Fruit fly (Drosophila melanogaster) whole organism, embryonic: Measurements from ENCODE around the gene gcm.

Experiments used
- Adf1 ChIP-seq: fragments of 200-800 bp; sonication (Bioruptor generic); IDR thresholded peaks from 2 replicates; pipeline ENCODE4 v1.3.6; 2022; ENCODE audit warnings: missing biosample characterization, missing genetic modification characterization
- Antp ChIP-seq: fragments of 200-800 bp; sonication (Bioruptor generic); optimal IDR thresholded peaks from 3 replicates; lab custom pipeline; 2016; ENCODE audit warnings: missing biosample characterization, missing genetic modification characterization
- BtbVII ChIP-seq: fragments of 200-800 bp; sonication (Bioruptor generic); optimal IDR thresholded peaks from 3 replicates; lab custom pipeline; 2017; ENCODE audit warnings: missing biosample characterization, mild to moderate bottlenecking, missing genetic modification characterization
- CG13123 ChIP-seq: fragments of 200-800 bp; sonication (Bioruptor generic); optimal IDR thresholded peaks from 2 replicates; lab custom pipeline; 2016; ENCODE audit warnings: missing biosample characterization, missing genetic modification characterization
- CG15514 ChIP-seq: fragments of 200-800 bp; sonication (Bioruptor generic); optimal IDR thresholded peaks from 3 replicates; lab custom pipeline; 2017; ENCODE audit warnings: missing biosample characterization, missing genetic modification characterization, mild to moderate bottlenecking, moderate library complexity, missing genetic modification reagents
- CG16815 ChIP-seq: fragments of 200-800 bp; sonication (Bioruptor generic); optimal IDR thresholded peaks from 3 replicates; lab custom pipeline; 2017; ENCODE audit warnings: missing biosample characterization, mild to moderate bottlenecking, missing genetic modification characterization
- CG17328 ChIP-seq: fragments of 200-800 bp; sonication (Bioruptor generic); IDR thresholded peaks from 2 replicates; pipeline ENCODE4 v1.3.6; 2022; ENCODE audit warnings: missing biosample characterization, missing genetic modification characterization
- CG18619 ChIP-seq: fragments of 200-800 bp; sonication (Bioruptor generic); optimal IDR thresholded peaks from 3 replicates; lab custom pipeline; 2017; ENCODE audit warnings: missing biosample characterization, mild to moderate bottlenecking, missing genetic modification characterization
- CG18764 ChIP-seq: fragments of 200-800 bp; sonication (Bioruptor generic); optimal IDR thresholded peaks from 3 replicates; lab custom pipeline; 2016; ENCODE audit warnings: missing biosample characterization, missing genetic modification characterization
- CG2202 ChIP-seq: fragments of 200-800 bp; sonication (Bioruptor generic); optimal IDR thresholded peaks from 2 replicates; lab custom pipeline; 2018; ENCODE audit warnings: missing biosample characterization, mild to moderate bottlenecking, missing genetic modification characterization
- CG31224 ChIP-seq: fragments of 200-800 bp; sonication (Bioruptor generic); IDR thresholded peaks from 2 replicates; pipeline ENCODE4 v1.3.6; 2022; ENCODE audit warnings: missing biosample characterization, missing genetic modification characterization
- CG31365 ChIP-seq: fragments of 200-800 bp; sonication (Bioruptor generic); optimal IDR thresholded peaks from 2 replicates; lab custom pipeline; 2018; ENCODE audit warnings: missing biosample characterization, mild to moderate bottlenecking, missing genetic modification characterization
- CG33213 ChIP-seq: fragments of 200-800 bp; sonication (Bioruptor generic); optimal IDR thresholded peaks from 3 replicates; lab custom pipeline; 2016; ENCODE audit warnings: missing biosample characterization, missing genetic modification characterization
- CG34376 ChIP-seq: fragments of 200-800 bp; sonication (Bioruptor generic); optimal IDR thresholded peaks from 2 replicates; lab custom pipeline; 2018; ENCODE audit warnings: missing biosample characterization, mild to moderate bottlenecking, missing genetic modification characterization
- CG4328 ChIP-seq: fragments of 200-800 bp; sonication (Bioruptor generic); optimal IDR thresholded peaks from 3 replicates; lab custom pipeline; 2017; ENCODE audit warnings: missing biosample characterization, missing genetic modification reagents, missing genetic modification characterization
- CG6175 ChIP-seq: fragments of 200-800 bp; sonication (Bioruptor generic); IDR thresholded peaks from 3 replicates; pipeline ENCODE4 v1.3.6; 2022; ENCODE audit warnings: missing biosample characterization, missing genetic modification characterization
- CG6689 ChIP-seq: fragments of 200-800 bp; sonication (Bioruptor generic); IDR thresholded peaks from 2 replicates; pipeline ENCODE4 v1.3.6; 2022; ENCODE audit warnings: missing biosample characterization, missing genetic modification characterization
- CG8089 ChIP-seq: fragments of 200-800 bp; sonication (Bioruptor generic); optimal IDR thresholded peaks from 3 replicates; lab custom pipeline; 2016; ENCODE audit warnings: missing biosample characterization, missing genetic modification characterization
- CG8388 ChIP-seq: fragments of 200-800 bp; sonication (Bioruptor generic); optimal IDR thresholded peaks from 2 replicates; lab custom pipeline; 2019; ENCODE audit warnings: missing biosample characterization, mild to moderate bottlenecking, missing genetic modification characterization, moderate library complexity
- CG8478 ChIP-seq: fragments of >200 bp; optimal IDR thresholded peaks from 2 replicates; lab custom pipeline; 2018
- Camta ChIP-seq: fragments of 200-800 bp; sonication (Bioruptor generic); optimal IDR thresholded peaks from 2 replicates; lab custom pipeline; 2016; ENCODE audit warnings: missing biosample characterization, missing genetic modification characterization
- Dad ChIP-seq: fragments of 200-800 bp; sonication (Bioruptor generic); optimal IDR thresholded peaks from 3 replicates; lab custom pipeline; 2016; ENCODE audit warnings: missing biosample characterization, missing genetic modification characterization
- Eip74EF ChIP-seq, 2 experiments: fragments of 200-800 bp in 1 of 2; fragments of >200 bp in 1 of 2; sonication (Bioruptor generic) in 1 of 2; optimal IDR thresholded peaks; 2 replicates each; lab custom pipeline; 2017 to 2019; ENCODE audit warnings: missing biosample characterization in 2 of 2, missing genetic modification characterization in 2 of 2, mild to moderate bottlenecking in 1 of 2, moderate library complexity in 1 of 2
- Ets97D ChIP-seq: fragments of 200-800 bp; sonication (Bioruptor generic); optimal IDR thresholded peaks from 3 replicates; lab custom pipeline; 2016; ENCODE audit warnings: missing biosample characterization, missing genetic modification characterization
- HLH3B ChIP-seq: fragments of 200-800 bp; sonication (Bioruptor generic); IDR thresholded peaks from 2 replicates; pipeline ENCODE4 v1.3.6; 2022; ENCODE audit warnings: missing biosample characterization, missing genetic modification characterization
- HLH54F ChIP-seq: fragments of 200-800 bp; sonication (Bioruptor generic); optimal IDR thresholded peaks from 3 replicates; lab custom pipeline; 2016; ENCODE audit warnings: missing biosample characterization, missing genetic modification characterization
- HmgZ ChIP-seq: fragments of 200-800 bp; sonication (Bioruptor generic); optimal IDR thresholded peaks from 2 replicates; lab custom pipeline; 2018; ENCODE audit warnings: missing biosample characterization, mild to moderate bottlenecking, missing genetic modification characterization
- Max ChIP-seq: fragments of 200-800 bp; sonication (Bioruptor generic); optimal IDR thresholded peaks from 2 replicates; lab custom pipeline; 2016; ENCODE audit warnings: missing biosample characterization, mild to moderate bottlenecking, missing genetic modification characterization
- PHDP ChIP-seq: fragments of 200-800 bp; sonication (Bioruptor generic); optimal IDR thresholded peaks from 3 replicates; lab custom pipeline; 2018; ENCODE audit warnings: missing biosample characterization, mild to moderate bottlenecking, missing genetic modification characterization, moderate library complexity
- Rfx ChIP-seq: fragments of 200-800 bp; sonication (Bioruptor generic); IDR thresholded peaks from 2 replicates; pipeline ENCODE4 v1.3.6; 2022; ENCODE audit warnings: missing biosample characterization, missing genetic modification characterization
- Sry-β ChIP-seq: fragments of 200-800 bp; sonication (Bioruptor generic); optimal IDR thresholded peaks from 2 replicates; lab custom pipeline; 2018; ENCODE audit warnings: missing biosample characterization, mild to moderate bottlenecking, missing genetic modification characterization, moderate library complexity
- al ChIP-seq: fragments of 200-800 bp; sonication (Bioruptor generic); IDR thresholded peaks from 2 replicates; pipeline ENCODE4 v1.3.6; 2022; ENCODE audit warnings: missing biosample characterization, missing genetic modification characterization
- ap ChIP-seq: fragments of 200-800 bp; sonication (Bioruptor generic); IDR thresholded peaks from 2 replicates; pipeline ENCODE4 v1.3.6; 2022; ENCODE audit warnings: missing biosample characterization, missing genetic modification characterization
- btn ChIP-seq: fragments of 200-800 bp; sonication (Bioruptor generic); optimal IDR thresholded peaks from 2 replicates; lab custom pipeline; 2016; ENCODE audit warnings: missing biosample characterization, missing genetic modification characterization
- crol ChIP-seq: fragments of 200-800 bp; sonication (Bioruptor generic); IDR thresholded peaks from 2 replicates; pipeline ENCODE4 v1.3.6; 2022; ENCODE audit warnings: missing biosample characterization, missing genetic modification characterization
- da ChIP-seq: fragments of 200-800 bp; sonication (Bioruptor generic); optimal IDR thresholded peaks from 2 replicates; lab custom pipeline; 2016; ENCODE audit warnings: missing biosample characterization, missing genetic modification characterization
- fru ChIP-seq: fragments of >200 bp; optimal IDR thresholded peaks from 2 replicates; lab custom pipeline; 2017
- gcm ChIP-seq: fragments of 200-800 bp; sonication (Bioruptor generic); optimal IDR thresholded peaks from 2 replicates; lab custom pipeline; 2019; ENCODE audit warnings: missing biosample characterization, mild to moderate bottlenecking, missing genetic modification characterization, moderate library complexity
- gro ChIP-seq: fragments of 200-800 bp; sonication (Bioruptor generic); optimal IDR thresholded peaks from 2 replicates; lab custom pipeline; 2016; ENCODE audit warnings: missing biosample characterization, missing genetic modification characterization
- hb ChIP-seq: fragments of 200-800 bp; sonication (Bioruptor generic); IDR thresholded peaks from 3 replicates; pipeline ENCODE4 v1.3.6; 2022; ENCODE audit warnings: missing biosample characterization, missing genetic modification characterization; ENCODE audit not compliant: partially characterized antibody
- kay ChIP-seq: fragments of 200-800 bp; sonication (Bioruptor generic); optimal IDR thresholded peaks from 2 replicates; lab custom pipeline; 2016; ENCODE audit warnings: missing biosample characterization, missing genetic modification characterization
- oc ChIP-seq: fragments of 200-800 bp; sonication (Bioruptor generic); optimal IDR thresholded peaks from 2 replicates; lab custom pipeline; 2018; ENCODE audit warnings: missing biosample characterization, mild to moderate bottlenecking, missing genetic modification characterization, moderate library complexity
- pan ChIP-seq, 4 experiments: fragments of >200 bp in 3 of 4; fragments of 200-800 bp in 1 of 4; sonication (Bioruptor generic) in 1 of 4; optimal IDR thresholded peaks in 3 of 4; IDR thresholded peaks in 1 of 4; 2 replicates each; pipeline versions ENCODE4 v1.3.6 to Lab custom; 2017 to 2022; ENCODE audit warnings: missing biosample characterization in 2 of 4, missing genetic modification characterization in 2 of 4, mixed read lengths in 1 of 4
- pb ChIP-seq: fragments of 200-800 bp; sonication (Bioruptor generic); optimal IDR thresholded peaks from 3 replicates; lab custom pipeline; 2016; ENCODE audit warnings: missing biosample characterization, missing genetic modification characterization
- psq ChIP-seq: fragments of 200-800 bp; sonication (Bioruptor generic); optimal IDR thresholded peaks from 2 replicates; lab custom pipeline; 2017; ENCODE audit warnings: missing biosample characterization, missing genetic modification characterization
- sna ChIP-seq: fragments of 200-800 bp; sonication (Bioruptor generic); IDR thresholded peaks from 2 replicates; pipeline ENCODE4 v1.3.6; 2022; ENCODE audit warnings: missing biosample characterization, missing genetic modification characterization; ENCODE audit not compliant: partially characterized antibody
- so ChIP-seq: fragments of 200-800 bp; sonication (Bioruptor generic); IDR thresholded peaks from 3 replicates; pipeline ENCODE4 v1.3.6; 2022; ENCODE audit warnings: missing biosample characterization, missing genetic modification characterization
- sr ChIP-seq: fragments of 200-800 bp; sonication (Bioruptor generic); IDR thresholded peaks from 3 replicates; pipeline ENCODE4 v1.3.6; 2022; ENCODE audit warnings: missing biosample characterization, missing genetic modification characterization
- tup ChIP-seq: fragments of 200-800 bp; sonication (Bioruptor generic); optimal IDR thresholded peaks from 2 replicates; lab custom pipeline; 2016; ENCODE audit warnings: missing biosample characterization, mild to moderate bottlenecking, missing genetic modification characterization, moderate library complexity

gcm gene

dm6 chr2L:9569588-9570434, 11.7 kb downstream of the gcm start (continued):
- TF ChIP-seq hb, result peak; percentile 49; the same call in 1 of the 3 replicates
- TF ChIP-seq tup (GFP tag; lab: Kevin White, UChicago), result peak; percentile 82
- peak; percentile 98 for TF ChIP-seq Max (GFP tag; lab: Kevin White, UChicago)
- TF ChIP-seq HLH54F (GFP tag; lab: Kevin White, UChicago), result peak; percentile 87
- TF ChIP-seq CG8388 (GFP tag; lab: Kevin White, UChicago), result peak; percentile 93
- TF ChIP-seq pan (optimal IDR thresholded peaks at IDR 0.05; lab: Kevin White, UChicago), result no peak
- peak in 1 of 2 experiments; percentile 93 for TF ChIP-seq pan (GFP tag; optimal IDR thresholded peaks at IDR 0.05 in 1 of 2, IDR thresholded peaks at IDR 0.05 in 1 of 2)
- TF ChIP-seq HLH3B, result peak; percentile 91
- TF ChIP-seq CG18619 (GFP tag; lab: Kevin White, UChicago), result peak; percentile 97
- TF ChIP-seq sr, result peak; percentile 18; the same call in 1 of the 3 replicates
- peak; percentile 45; the same call in 1 of the 2 replicates for TF ChIP-seq Adf1 (GFP tag; lab: Robert Waterston, UW)
- peak; percentile 98 for TF ChIP-seq BtbVII (GFP tag; lab: Kevin White, UChicago)
- peak; percentile 68 for TF ChIP-seq CG31365
- TF ChIP-seq gcm (GFP tag; lab: Kevin White, UChicago), result peak; percentile 99
- TF ChIP-seq CG34376 (GFP tag; lab: Kevin White, UChicago), result peak; percentile 96
- TF ChIP-seq CG18764 (GFP tag; lab: Kevin White, UChicago), result peak; percentile 92
- peak; percentile 92 for TF ChIP-seq Rfx (GFP tag; lab: Robert Waterston, UW)
- TF ChIP-seq Antp (GFP tag; lab: Kevin White, UChicago), result peak; percentile 80
- TF ChIP-seq CG8089 (GFP tag; lab: Kevin White, UChicago), result peak; percentile 74
- TF ChIP-seq kay (GFP tag; lab: Kevin White, UChicago), result peak; percentile 93
- TF ChIP-seq CG8478, result no peak
- peak; percentile 65; the same call in 2 of the 3 replicates for TF ChIP-seq CG6175 (GFP tag; lab: Robert Waterston, UW)
- peak; percentile 82 for TF ChIP-seq ap (GFP tag; lab: Robert Waterston, UW)
- peak; percentile 80 for TF ChIP-seq Dad (GFP tag; lab: Kevin White, UChicago)
- TF ChIP-seq CG15514, result peak; percentile 90
- TF ChIP-seq crol (GFP tag; lab: Robert Waterston, UW), result peak; percentile 54
- TF ChIP-seq Eip74EF (GFP tag; optimal IDR thresholded peaks at IDR 0.05; lab: Kevin White, UChicago), result peak in 1 of 2 experiments; percentile 95
- peak; percentile 87 for TF ChIP-seq CG2202
- TF ChIP-seq sna (GFP tag; lab: Robert Waterston, UW), result no peak
- peak; percentile 71 for TF ChIP-seq pb (GFP tag; lab: Kevin White, UChicago)
- peak; percentile 88 for TF ChIP-seq CG17328 (GFP tag; lab: Robert Waterston, UW)
- TF ChIP-seq oc (tag; lab: Kevin White, UChicago), result peak; percentile 88
- TF ChIP-seq CG31224, result peak; percentile 82
- peak; percentile 89 for TF ChIP-seq psq (GFP tag; lab: Kevin White, UChicago)
- peak; percentile 95 for TF ChIP-seq CG4328 (GFP tag; lab: Kevin White, UChicago)
- peak; percentile 95 for TF ChIP-seq so (GFP tag; lab: Robert Waterston, UW)
- peak; percentile 95 for TF ChIP-seq CG6689 (GFP tag; lab: Robert Waterston, UW)
- TF ChIP-seq CG13123 (GFP tag; lab: Kevin White, UChicago), result peak; percentile 84
- TF ChIP-seq fru (lab: Kevin White, UChicago), result no peak
- TF ChIP-seq CG33213 (GFP tag; lab: Kevin White, UChicago), result peak; percentile 70
- TF ChIP-seq Ets97D (GFP tag; lab: Kevin White, UChicago), result peak; percentile 76
- peak; percentile 21 for TF ChIP-seq da (GFP tag; lab: Kevin White, UChicago)
- TF ChIP-seq al (GFP tag; lab: Robert Waterston, UW), result peak; percentile 91
- TF ChIP-seq gro (GFP tag; lab: Kevin White, UChicago), result peak; percentile 85
- TF ChIP-seq HmgZ (tag; lab: Kevin White, UChicago), result peak; percentile 91
- peak; percentile 58 for TF ChIP-seq btn (GFP tag; lab: Kevin White, UChicago)
- TF ChIP-seq Camta (GFP tag; lab: Kevin White, UChicago), result peak; percentile 83
- TF ChIP-seq Sry-β (GFP tag; lab: Kevin White, UChicago), result peak; percentile 48
- peak; percentile 95 for TF ChIP-seq CG16815 (GFP tag; lab: Kevin White, UChicago)
- peak; percentile 96 for TF ChIP-seq PHDP (tag; lab: Kevin White, UChicago)
